Worm (Caenorhabditis elegans): ENCODE data around the gene hlh-4.

ce11 chrIII:9730407-9730806, 8.4 kb downstream of the hlh-4 start:
- no peak for TF ChIP-seq him-1 (tag; optimal IDR thresholded peaks at IDR 0.05)
- no peak for TF ChIP-seq W03F9.2 (tag; optimal IDR thresholded peaks at IDR 0.05)
- no peak for TF ChIP-seq dao-5 (tag; optimal IDR thresholded peaks at IDR 0.05)
